Fruit fly (Drosophila melanogaster): ENCODE data around the gene CG9512.

Gene CG9512

dm6 chrX:14950273-14951272, 45.2 kb upstream of the CG9512 start (continued):
- TF ChIP-seq Mrtf (GFP tag; IDR thresholded peaks at IDR 0.05) (peak; percentile 79), CG3838 (GFP tag; optimal IDR thresholded peaks at IDR 0.05) (peak; percentile 76), sr (GFP tag; IDR thresholded peaks at IDR 0.05) (peak; percentile 80; the same call in 2 of the 3 replicates), CTCF (GFP tag; optimal IDR thresholded peaks at IDR 0.05) (peak; percentile 61), Lpt (GFP tag; optimal IDR thresholded peaks at IDR 0.05) (no peak), CG13894 (tag; optimal IDR thresholded peaks at IDR 0.05) (peak; percentile 6), CG11695 (GFP tag; IDR thresholded peaks at IDR 0.05) (peak; percentile 93), Rx (GFP tag; IDR thresholded peaks at IDR 0.05) (peak; percentile 75; the same call in 1 of the 2 replicates), CG6854 (GFP tag; optimal IDR thresholded peaks at IDR 0.05) (peak; percentile 77), scrt (GFP tag; optimal IDR thresholded peaks at IDR 0.05) (peak; percentile 78), ash1 (GFP tag; optimal IDR thresholded peaks at IDR 0.05) (no peak), CG12104 (GFP tag; optimal IDR thresholded peaks at IDR 0.05) (peak; percentile 90), kah (GFP tag; optimal IDR thresholded peaks at IDR 0.05) (peak; percentile 87), CG33557 (GFP tag; optimal IDR thresholded peaks at IDR 0.05) (peak; percentile 98), CG15073 (GFP tag; optimal IDR thresholded peaks at IDR 0.05) (peak; percentile 63), slbo (GFP tag; IDR thresholded peaks at IDR 0.05) (peak; percentile 72), CG6765 (GFP tag; optimal IDR thresholded peaks at IDR 0.05) (peak; percentile 71), NFAT (GFP tag; IDR thresholded peaks at IDR 0.05) (peak; percentile 24; the same call in 1 of the 2 replicates), CG8765 (GFP tag; IDR thresholded peaks at IDR 0.05) (peak; percentile 78), CG10321 (GFP tag; IDR thresholded peaks at IDR 0.05) (peak; percentile 57; the same call in 1 of the 2 replicates), CG4328 (GFP tag; optimal IDR thresholded peaks at IDR 0.05) (peak; percentile 89), CG10147 (GFP tag; optimal IDR thresholded peaks at IDR 0.05) (peak; percentile 77), Poxn (GFP tag; IDR thresholded peaks at IDR 0.05) (no peak), Nf-YC (tag; optimal IDR thresholded peaks at IDR 0.05) (peak; percentile 84), CG3847 (GFP tag; IDR thresholded peaks at IDR 0.05) (peak; percentile 66), Sox100B (GFP tag; optimal IDR thresholded peaks at IDR 0.05) (peak; percentile 98), H2.0 (GFP tag; IDR thresholded peaks at IDR 0.05) (peak; percentile 81), CG10274 (GFP tag; optimal IDR thresholded peaks at IDR 0.05) (peak; percentile 77), lab (GFP tag; optimal IDR thresholded peaks at IDR 0.05) (peak; percentile 85), chm (GFP tag; IDR thresholded peaks at IDR 0.05) (peak; percentile 43), CG11085 (GFP tag; IDR thresholded peaks at IDR 0.05) (0 out of 2 replicates have a peak, but pooled peaks have one; percentile 38), luna (GFP tag; optimal IDR thresholded peaks at IDR 0.05) (peak; percentile 49), C15 (GFP tag; IDR thresholded peaks at IDR 0.05) (peak; percentile 55; the same call in 1 of the 3 replicates), dpn (GFP tag; optimal IDR thresholded peaks at IDR 0.05) (peak; percentile 81 to 89), B-H2 (GFP tag; optimal IDR thresholded peaks at IDR 0.05) (peak; percentile 20), CG34376 (GFP tag; optimal IDR thresholded peaks at IDR 0.05) (peak; percentile 29), CG14965 (GFP tag; optimal IDR thresholded peaks at IDR 0.05; ENCODE audit: borderline replicate concordance) (no peak), p53 (GFP tag; optimal IDR thresholded peaks at IDR 0.05) (peak; percentile 29), CG18476 (GFP tag; optimal IDR thresholded peaks at IDR 0.05) (peak; percentile 93), CG7987 (GFP tag; optimal IDR thresholded peaks at IDR 0.05) (peak; percentile 71), sisA (GFP tag; IDR thresholded peaks at IDR 0.05) (peak; percentile 88), Dref (GFP tag; IDR thresholded peaks at IDR 0.05) (no peak), pan (optimal IDR thresholded peaks at IDR 0.05) (no peak), pan (GFP tag; optimal IDR thresholded peaks at IDR 0.05 in 1 of 2, IDR thresholded peaks at IDR 0.05 in 1 of 2) (peak in 1 of 2 experiments; percentile 88), CG3995 (GFP tag; optimal IDR thresholded peaks at IDR 0.05) (peak; percentile 25), gcm2 (GFP tag; optimal IDR thresholded peaks at IDR 0.05) (peak; percentile 66), CG7745 (tag; optimal IDR thresholded peaks at IDR 0.05) (peak; percentile 41), gsb-n (tag; optimal IDR thresholded peaks at IDR 0.05) (peak; percentile 95), Hand (GFP tag; optimal IDR thresholded peaks at IDR 0.05) (peak; percentile 71)
